Fruit fly (Drosophila melanogaster): ENCODE results near the gene CG4325.
A peak's percentile ranks its signal among the peaks of the same experiment; 100 is the strongest.

CG4325 gene

dm6 chrX:2087501-2087900, 43.9 kb upstream of the CG4325 start (continued):
- TF ChIP-seq CG7839 (tag; optimal IDR thresholded peaks at IDR 0.05): peak; percentile 69
- TF ChIP-seq Chrac-16 (GFP tag; optimal IDR thresholded peaks at IDR 0.05): peak; percentile 4
- TF ChIP-seq CG17328 (GFP tag; IDR thresholded peaks at IDR 0.05): peak; percentile 77
- peak; percentile 55 for TF ChIP-seq wek (GFP tag; optimal IDR thresholded peaks at IDR 0.05)
- TF ChIP-seq CG1792 (GFP tag; optimal IDR thresholded peaks at IDR 0.05): no peak
- TF ChIP-seq CG14710 (tag; optimal IDR thresholded peaks at IDR 0.05): peak; percentile 23
- TF ChIP-seq CG5180 (GFP tag; optimal IDR thresholded peaks at IDR 0.05): peak; percentile 12
- TF ChIP-seq Fer1 (GFP tag; optimal IDR thresholded peaks at IDR 0.05): peak; percentile 22
- no peak for TF ChIP-seq fd102C (GFP tag; optimal IDR thresholded peaks at IDR 0.05)
- no peak for TF ChIP-seq CG4854 (GFP tag; optimal IDR thresholded peaks at IDR 0.05)
- peak; percentile 41; the same call in 1 of the 2 replicates for TF ChIP-seq CG5953 (GFP tag; IDR thresholded peaks at IDR 0.05)
- TF ChIP-seq caup (GFP tag; optimal IDR thresholded peaks at IDR 0.05; ENCODE audit: severe bottlenecking): no peak
- TF ChIP-seq CG7556 (GFP tag; optimal IDR thresholded peaks at IDR 0.05): peak; percentile 57
- TF ChIP-seq sima (GFP tag; optimal IDR thresholded peaks at IDR 0.05): no peak
- peak; percentile 99 for TF ChIP-seq CG6254 (GFP tag; optimal IDR thresholded peaks at IDR 0.05)
- TF ChIP-seq dimm (GFP tag; IDR thresholded peaks at IDR 0.05): 0 out of 2 replicates have a peak, but pooled peaks have one; percentile 45
- peak; percentile 69 for TF ChIP-seq CG18262 (tag; optimal IDR thresholded peaks at IDR 0.05)
- TF ChIP-seq CG12659 (GFP tag; optimal IDR thresholded peaks at IDR 0.05): peak; percentile 56
- no peak for TF ChIP-seq sd (tag; optimal IDR thresholded peaks at IDR 0.05)
- peak; percentile 27 for TF ChIP-seq CG10462 (GFP tag; optimal IDR thresholded peaks at IDR 0.05)
- no peak for TF ChIP-seq Mad (GFP tag; optimal IDR thresholded peaks at IDR 0.05)
- peak; percentile 35; the same call in 1 of the 2 replicates for TF ChIP-seq Ada2b (GFP tag; IDR thresholded peaks at IDR 0.05)
- 0 out of 2 replicates have a peak, but pooled peaks have one; percentile 25 for TF ChIP-seq CG16779 (GFP tag; IDR thresholded peaks at IDR 0.05)
- TF ChIP-seq CG4424 (GFP tag; optimal IDR thresholded peaks at IDR 0.05): peak; percentile 48
- TF ChIP-seq CG12071 (GFP tag; optimal IDR thresholded peaks at IDR 0.05): peak; percentile 61
- TF ChIP-seq CG4707 (GFP tag; optimal IDR thresholded peaks at IDR 0.05): peak; percentile 65
- peak; percentile 75 for TF ChIP-seq seq (GFP tag; IDR thresholded peaks at IDR 0.05)
- peak; percentile 18 for TF ChIP-seq fd3F (GFP tag; optimal IDR thresholded peaks at IDR 0.05)
- no peak for TF ChIP-seq CG13123 (GFP tag; optimal IDR thresholded peaks at IDR 0.05)
- no peak for TF ChIP-seq D (optimal IDR thresholded peaks at IDR 0.05)
- TF ChIP-seq D (GFP tag; optimal IDR thresholded peaks at IDR 0.05): peak; percentile 44
- peak; percentile 62 for TF ChIP-seq CG3407 (GFP tag; optimal IDR thresholded peaks at IDR 0.05)
- TF ChIP-seq CTCF (GFP tag; optimal IDR thresholded peaks at IDR 0.05): no peak
- TF ChIP-seq danr (GFP tag; IDR thresholded peaks at IDR 0.05): peak; percentile 40; the same call in 1 of the 2 replicates
- TF ChIP-seq Antp (GFP tag; optimal IDR thresholded peaks at IDR 0.05): peak; percentile 42
- peak; percentile 60 for TF ChIP-seq Xbp1 (GFP tag; optimal IDR thresholded peaks at IDR 0.05)
- TF ChIP-seq az2 (GFP tag; optimal IDR thresholded peaks at IDR 0.05): peak; percentile 47
- peak; percentile 64 for TF ChIP-seq Mes4 (GFP tag; optimal IDR thresholded peaks at IDR 0.05)
- TF ChIP-seq croc (GFP tag; conservative IDR thresholded peaks at IDR 0.05): peak; percentile 32; the same call in 1 of the 3 replicates
- TF ChIP-seq Gug (GFP tag; IDR thresholded peaks at IDR 0.05): peak; percentile 73
- TF ChIP-seq Deaf1 (tag; optimal IDR thresholded peaks at IDR 0.05): no peak
- TF ChIP-seq CG2199 (GFP tag; IDR thresholded peaks at IDR 0.05): 0 out of 3 replicates have a peak, but pooled peaks have one; percentile 62
- TF ChIP-seq CG1024 (GFP tag; IDR thresholded peaks at IDR 0.05): peak; percentile 45; the same call in 1 of the 2 replicates
- peak; percentile 35 for TF ChIP-seq CG9817 (tag; optimal IDR thresholded peaks at IDR 0.05)
- peak; percentile 52 for TF ChIP-seq CG16815 (GFP tag; optimal IDR thresholded peaks at IDR 0.05)
- no peak for TF ChIP-seq lov (optimal IDR thresholded peaks at IDR 0.05)
- TF ChIP-seq lov (GFP tag; IDR thresholded peaks at IDR 0.05): 0 out of 3 replicates have a peak, but pooled peaks have one; percentile 48
- TF ChIP-seq lilli (GFP tag; optimal IDR thresholded peaks at IDR 0.05): peak; percentile 48
- TF ChIP-seq Gsc (GFP tag; IDR thresholded peaks at IDR 0.05): peak; percentile 24; the same call in 1 of the 2 replicates
- TF ChIP-seq CG10654 (GFP tag; optimal IDR thresholded peaks at IDR 0.05): peak; percentile 47
- no peak for TF ChIP-seq crol (GFP tag; IDR thresholded peaks at IDR 0.05)
- TF ChIP-seq ewg (GFP tag; optimal IDR thresholded peaks at IDR 0.05): peak; percentile 55
